Fruit fly (Drosophila melanogaster) ovary, adult (tissue): ENCODE data around the gene CG4615.

ENCODE experiments used
- CG17801 ChIP-seq: fragments of 200-800 bp; optimal IDR thresholded peaks from 2 replicates; lab custom pipeline; 2019; ENCODE audit warnings: missing biosample characterization, mild to moderate bottlenecking, missing genetic modification characterization, moderate library complexity; ENCODE audit not compliant: partially characterized antibody

CG4615 gene

DNA sequence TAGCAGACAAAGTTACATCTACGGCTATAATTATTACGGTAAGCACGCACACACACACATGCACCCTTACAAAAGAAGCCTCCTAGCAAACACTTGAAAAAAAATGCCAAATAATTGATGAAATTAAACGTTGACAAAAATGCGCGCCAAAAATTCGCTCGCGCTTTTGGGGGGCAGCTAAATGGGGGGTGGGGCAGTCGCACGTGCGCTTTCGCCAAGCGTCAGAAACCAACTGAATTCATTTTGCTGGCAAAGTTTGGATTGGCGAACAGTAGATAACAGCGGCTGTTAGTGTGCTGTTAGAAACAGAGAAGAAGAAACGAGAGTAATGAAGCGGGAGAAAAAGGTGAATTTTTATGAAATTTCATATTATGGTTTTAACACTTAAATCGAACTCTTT, 36.3 kb downstream of the CG4615 start, which contains the start of gene CG12541:
Gene CG12541, minus strand, starts transcription at position 218 of the 400 bp plus-strand sequence.
- TF ChIP-seq CG17801 (GFP tag; lab: Kevin White, UChicago): peak; percentile 17

- no peak for TF ChIP-seq CG17801 (GFP tag; lab: Kevin White, UChicago)
Observed at dm6 chrX:7063563-7063962, 38.5 kb downstream of the CG4615 start.

DNA sequence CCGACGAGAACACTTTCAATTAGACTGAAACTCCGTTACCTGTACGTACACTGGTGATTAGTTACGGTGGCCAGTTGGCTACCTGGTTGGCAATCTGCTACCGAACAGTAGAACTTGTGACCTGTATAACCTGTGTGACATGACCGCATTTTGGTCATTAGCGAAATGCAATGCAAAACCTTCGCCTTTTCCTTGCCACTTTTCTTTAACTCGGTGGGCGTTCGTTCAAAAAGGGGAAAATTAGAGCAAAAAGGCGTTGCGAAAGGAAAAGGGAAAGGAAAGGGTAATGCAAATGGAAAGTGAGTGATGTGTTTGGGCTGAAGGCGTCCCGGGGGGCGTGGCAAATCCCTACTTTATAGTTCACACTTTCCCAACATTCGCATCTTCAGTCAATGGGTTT, 43.1 kb downstream of the CG4615 start:
- TF ChIP-seq CG17801 (GFP tag; lab: Kevin White, UChicago): no peak

DNA sequence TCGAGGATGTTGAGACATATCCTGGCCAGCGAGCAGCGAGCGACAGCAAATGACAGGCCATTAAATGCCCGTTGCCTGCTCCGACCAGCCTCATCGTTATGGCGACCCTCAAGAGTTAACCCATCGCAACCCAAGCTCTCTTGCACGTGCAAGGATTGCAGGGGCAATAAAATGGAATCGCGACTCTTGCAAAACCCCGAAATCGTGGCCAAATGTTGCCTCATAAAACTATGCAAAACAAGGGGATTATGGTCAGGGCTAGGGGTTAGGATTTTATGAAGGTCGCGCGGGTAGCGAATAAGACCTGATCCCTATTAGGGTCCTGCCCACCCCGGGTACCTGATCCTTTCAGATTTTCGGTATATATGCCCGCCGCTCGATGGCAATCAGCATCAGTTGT, 53.0 kb downstream of the CG4615 start, which contains the start of gene nullo:
Gene nullo, plus strand, starts transcription at position 390 of the 400 bp plus-strand sequence.
- TF ChIP-seq CG17801 (GFP tag; lab: Kevin White, UChicago): no peak
